Worm (Caenorhabditis elegans) whole organism, early embryonic: ENCODE measurements around the gene samt-1.

ENCODE experiments used
- F13C5.2 ChIP-seq: sonication (generic microtip); optimal IDR thresholded peaks from 2 replicates; lab custom pipeline; 2017; ENCODE audit warnings: mild to moderate bottlenecking, missing genetic modification characterization, inconsistent platforms, missing compliant biosample characterization
- ama-1 ChIP-seq: fragments of 150-350 bp; optimal IDR thresholded peaks from 2 replicates; lab custom pipeline; 2014
- ceh-13 ChIP-seq: fragments of 200-800 bp; sonication (Bioruptor generic); optimal IDR thresholded peaks from 2 replicates; lab custom pipeline; 2018; ENCODE audit warnings: mild to moderate bottlenecking, missing genetic modification characterization, missing compliant biosample characterization
- ceh-36 ChIP-seq: sonication (generic microtip); optimal IDR thresholded peaks from 2 replicates; lab custom pipeline; 2016; ENCODE audit warnings: missing genetic modification characterization, inconsistent platforms, missing compliant biosample characterization
- ets-7 ChIP-seq: sonication (generic microtip); optimal IDR thresholded peaks from 2 replicates; lab custom pipeline; 2016; ENCODE audit warnings: missing genotype, missing genetic modification characterization, missing compliant biosample characterization
- flt-1 ChIP-seq: fragments of 200-800 bp; sonication (Bioruptor generic); IDR thresholded peaks from 2 replicates; pipeline ENCODE4 v1.3.6; 2022; ENCODE audit warnings: missing genetic modification characterization, missing compliant biosample characterization
- hnd-1 ChIP-seq: sonication (generic microtip); optimal IDR thresholded peaks from 2 replicates; lab custom pipeline; 2016; ENCODE audit warnings: missing genetic modification characterization, missing compliant biosample characterization
- scrt-1 ChIP-seq: fragments of 200-800 bp; sonication (Bioruptor generic); IDR thresholded peaks from 2 replicates; pipeline ENCODE4 v1.3.6; 2022; ENCODE audit warnings: missing genetic modification characterization, missing compliant biosample characterization
- tbx-11 ChIP-seq: fragments of 200-800 bp; sonication (Bioruptor generic); IDR thresholded peaks from 2 replicates; pipeline ENCODE4 v1.3.6; 2022; ENCODE audit warnings: missing genetic modification characterization, missing compliant biosample characterization
- tra-4 ChIP-seq: sonication (generic microtip); optimal IDR thresholded peaks from 2 replicates; lab custom pipeline; 2017; ENCODE audit warnings: missing genetic modification characterization, missing compliant biosample characterization

- TF ChIP-seq flt-1 (GFP tag; lab: Robert Waterston, UW) (no peak), ama-1 (lab: Kevin White, UChicago) (no peak), F13C5.2 (tag; lab: Kevin White, UChicago) (no peak), hnd-1 (tag; lab: Kevin White, UChicago) (no peak), ets-7 (no peak), ceh-13 (GFP tag; lab: Kevin White, UChicago) (no peak), scrt-1 (GFP tag; lab: Robert Waterston, UW) (no peak), tra-4 (tag; lab: Kevin White, UChicago) (no peak), tbx-11 (GFP tag; lab: Robert Waterston, UW) (no peak), ceh-36 (tag; lab: Kevin White, UChicago) (no peak)
These were observed 4.0 kb downstream of the samt-1 start for ce11 chrIV:2935194-2935593.
